Fruit fly (Drosophila melanogaster) whole organism, embryonic: Measurements from ENCODE around the gene CG9166.

Experiments
- B-H2 ChIP-seq: fragments of 200-800 bp; sonication (Bioruptor generic); optimal IDR thresholded peaks from 2 replicates; lab custom pipeline; 2018; ENCODE audit warnings: missing biosample characterization, mild to moderate bottlenecking, missing genetic modification characterization
- Blimp-1 ChIP-seq: fragments of 200-800 bp; sonication (Bioruptor generic); optimal IDR thresholded peaks from 3 replicates; lab custom pipeline; 2018; ENCODE audit warnings: missing biosample characterization, missing genetic modification characterization, mild to moderate bottlenecking, moderate library complexity, missing genetic modification reagents
- CG10462 ChIP-seq: fragments of 200-800 bp; sonication (Bioruptor generic); optimal IDR thresholded peaks from 2 replicates; lab custom pipeline; 2016; ENCODE audit warnings: missing biosample characterization, missing genetic modification characterization
- CG10959 ChIP-seq: fragments of 200-800 bp; sonication (Bioruptor generic); IDR thresholded peaks from 2 replicates; pipeline ENCODE4 v1.3.6; 2022; ENCODE audit warnings: missing biosample characterization, missing genetic modification characterization
- CG11247 ChIP-seq: fragments of 200-800 bp; sonication (Bioruptor generic); IDR thresholded peaks from 2 replicates; pipeline ENCODE4 v1.3.6; 2022; ENCODE audit warnings: missing biosample characterization, missing genetic modification characterization
- CG14441 ChIP-seq: fragments of 200-800 bp; sonication (Bioruptor generic); IDR thresholded peaks from 2 replicates; pipeline ENCODE4 v1.3.6; 2022; ENCODE audit warnings: missing biosample characterization, missing genetic modification characterization
- CG1602 ChIP-seq: fragments of 200-800 bp; sonication (Bioruptor generic); optimal IDR thresholded peaks from 3 replicates; lab custom pipeline; 2016; ENCODE audit warnings: missing biosample characterization, missing genetic modification characterization
- CG18599 ChIP-seq: fragments of 200-800 bp; sonication (Bioruptor generic); optimal IDR thresholded peaks from 3 replicates; lab custom pipeline; 2017; ENCODE audit warnings: missing biosample characterization, missing genetic modification characterization, mild to moderate bottlenecking, moderate library complexity, missing genetic modification reagents
- CG18619 ChIP-seq: fragments of 200-800 bp; sonication (Bioruptor generic); optimal IDR thresholded peaks from 3 replicates; lab custom pipeline; 2017; ENCODE audit warnings: missing biosample characterization, mild to moderate bottlenecking, missing genetic modification characterization
- CG3065 ChIP-seq: fragments of 200-800 bp; sonication (Bioruptor generic); optimal IDR thresholded peaks from 2 replicates; lab custom pipeline; 2016; ENCODE audit warnings: missing biosample characterization, missing genetic modification characterization
- CG32532 ChIP-seq: fragments of 200-800 bp; sonication (Bioruptor generic); IDR thresholded peaks from 2 replicates; pipeline ENCODE4 v1.3.6; 2022; ENCODE audit warnings: missing biosample characterization, missing genetic modification characterization
- CG3281 ChIP-seq: fragments of 200-800 bp; sonication (Bioruptor generic); optimal IDR thresholded peaks from 3 replicates; lab custom pipeline; 2017; ENCODE audit warnings: missing biosample characterization, mild to moderate bottlenecking, missing genetic modification characterization
- CG4820 ChIP-seq: fragments of 200-800 bp; sonication (Bioruptor generic); optimal IDR thresholded peaks from 3 replicates; lab custom pipeline; 2016; ENCODE audit warnings: missing biosample characterization, missing genetic modification characterization
- CG4854 ChIP-seq: fragments of 200-800 bp; sonication (Bioruptor generic); optimal IDR thresholded peaks from 2 replicates; lab custom pipeline; 2016; ENCODE audit warnings: missing biosample characterization, missing genetic modification characterization, inconsistent platforms
- CG6689 ChIP-seq: fragments of 200-800 bp; sonication (Bioruptor generic); IDR thresholded peaks from 2 replicates; pipeline ENCODE4 v1.3.6; 2022; ENCODE audit warnings: missing biosample characterization, missing genetic modification characterization
- CG7786 ChIP-seq: fragments of 200-800 bp; sonication (Bioruptor generic); optimal IDR thresholded peaks from 2 replicates; lab custom pipeline; 2016; ENCODE audit warnings: missing biosample characterization, missing genetic modification characterization
- CG7839 ChIP-seq: fragments of 200-800 bp; sonication (Bioruptor generic); optimal IDR thresholded peaks from 3 replicates; lab custom pipeline; 2018; ENCODE audit warnings: missing biosample characterization, mild to moderate bottlenecking, missing genetic modification characterization, moderate library complexity
- CG8765 ChIP-seq: fragments of 200-800 bp; sonication (Bioruptor generic); IDR thresholded peaks from 2 replicates; pipeline ENCODE4 v1.3.6; 2022; ENCODE audit warnings: missing biosample characterization, missing genetic modification characterization
- CG8944 ChIP-seq: fragments of 200-800 bp; sonication (Bioruptor generic); optimal IDR thresholded peaks from 3 replicates; lab custom pipeline; 2016; ENCODE audit warnings: missing biosample characterization, missing genetic modification characterization
- CTCF ChIP-seq: fragments of 200-800 bp; sonication (Bioruptor generic); optimal IDR thresholded peaks from 2 replicates; lab custom pipeline; 2017; ENCODE audit warnings: missing biosample characterization, mild to moderate bottlenecking, missing genetic modification characterization, moderate library complexity
- D ChIP-seq, 2 experiments: fragments of 200-800 bp in 1 of 2; fragments of >200 bp in 1 of 2; sonication (Bioruptor generic) in 1 of 2; optimal IDR thresholded peaks; 2 replicates in 1 of 2; 3 replicates in 1 of 2; lab custom pipeline; 2017; ENCODE audit warnings: mild to moderate bottlenecking in 1 of 2, missing biosample characterization in 1 of 2, missing genetic modification characterization in 1 of 2, missing genetic modification reagents in 1 of 2
- Deaf1 ChIP-seq: fragments of 200-800 bp; optimal IDR thresholded peaks from 3 replicates; lab custom pipeline; 2019; ENCODE audit warnings: missing biosample characterization, mild to moderate bottlenecking, missing genetic modification characterization, moderate library complexity
- Dref ChIP-seq: fragments of 200-800 bp; sonication (Bioruptor generic); IDR thresholded peaks from 2 replicates; pipeline ENCODE4 v1.3.6; 2022; ENCODE audit warnings: missing biosample characterization, missing genetic modification characterization
- GATAe ChIP-seq: fragments of 200-800 bp; sonication (Bioruptor generic); conservative IDR thresholded peaks from 2 replicates; pipeline ENCODE4 v1.3.6; 2022; ENCODE audit warnings: missing biosample characterization, missing genetic modification characterization
- HLHmδ ChIP-seq: fragments of 200-800 bp; sonication (Bioruptor generic); optimal IDR thresholded peaks from 2 replicates; lab custom pipeline; 2018; ENCODE audit warnings: missing biosample characterization, mild to moderate bottlenecking, missing genetic modification characterization, moderate library complexity
- Hey ChIP-seq: fragments of 200-800 bp; sonication (Bioruptor generic); optimal IDR thresholded peaks from 3 replicates; lab custom pipeline; 2018; ENCODE audit warnings: missing biosample characterization, mild to moderate bottlenecking, missing genetic modification characterization
- HmgD ChIP-seq: fragments of 200-800 bp; sonication (Bioruptor generic); optimal IDR thresholded peaks from 3 replicates; lab custom pipeline; 2016; ENCODE audit warnings: missing biosample characterization, missing genetic modification characterization
- Hmr ChIP-seq: fragments of 200-800 bp; sonication (Bioruptor generic); optimal IDR thresholded peaks from 3 replicates; lab custom pipeline; 2017; ENCODE audit warnings: mild to moderate bottlenecking, missing biosample characterization, missing genetic modification reagents, missing genetic modification characterization
- Kr ChIP-seq: fragments of 200-800 bp; sonication (Bioruptor generic); optimal IDR thresholded peaks from 2 replicates; lab custom pipeline; 2017; ENCODE audit warnings: missing biosample characterization, mild to moderate bottlenecking, missing genetic modification characterization
- Lim3 ChIP-seq: fragments of 200-800 bp; sonication (Bioruptor generic); IDR thresholded peaks from 2 replicates; pipeline ENCODE4 v1.3.6; 2022; ENCODE audit warnings: missing biosample characterization, missing genetic modification characterization
- Rx ChIP-seq: fragments of 200-800 bp; sonication (Bioruptor generic); IDR thresholded peaks from 2 replicates; pipeline ENCODE4 v1.3.6; 2022; ENCODE audit warnings: missing biosample characterization, missing genetic modification characterization
- Spps ChIP-seq: fragments of 200-800 bp; sonication (Bioruptor generic); optimal IDR thresholded peaks from 2 replicates; lab custom pipeline; 2018; ENCODE audit warnings: missing biosample characterization, mild to moderate bottlenecking, missing genetic modification characterization
- Vsx1 ChIP-seq: fragments of 200-800 bp; sonication (Bioruptor generic); optimal IDR thresholded peaks from 2 replicates; lab custom pipeline; 2017; ENCODE audit warnings: missing biosample characterization, mild to moderate bottlenecking, missing genetic modification characterization, missing genetic modification reagents
- Xbp1 ChIP-seq: fragments of 200-800 bp; sonication (Bioruptor generic); optimal IDR thresholded peaks from 3 replicates; lab custom pipeline; 2016; ENCODE audit warnings: missing biosample characterization, mild to moderate bottlenecking, missing genetic modification characterization
- az2 ChIP-seq: fragments of 200-800 bp; sonication (Bioruptor generic); optimal IDR thresholded peaks from 3 replicates; lab custom pipeline; 2016; ENCODE audit warnings: missing biosample characterization, missing genetic modification characterization
- crc ChIP-seq: fragments of 200-800 bp; sonication (Bioruptor generic); optimal IDR thresholded peaks from 2 replicates; lab custom pipeline; 2016; ENCODE audit warnings: missing biosample characterization, missing genetic modification characterization
- crol ChIP-seq: fragments of 200-800 bp; sonication (Bioruptor generic); IDR thresholded peaks from 2 replicates; pipeline ENCODE4 v1.3.6; 2022; ENCODE audit warnings: missing biosample characterization, missing genetic modification characterization
- emc ChIP-seq: fragments of 200-800 bp; sonication (Bioruptor generic); optimal IDR thresholded peaks from 2 replicates; lab custom pipeline; 2016; ENCODE audit warnings: missing biosample characterization, missing genetic modification characterization
- ind ChIP-seq: fragments of 200-800 bp; sonication (Bioruptor generic); optimal IDR thresholded peaks from 3 replicates; lab custom pipeline; 2016; ENCODE audit warnings: missing biosample characterization, missing genetic modification characterization
- klu ChIP-seq: fragments of 200-800 bp; sonication (Bioruptor generic); IDR thresholded peaks from 2 replicates; pipeline ENCODE4 v1.3.6; 2022; ENCODE audit warnings: missing biosample characterization, missing genetic modification characterization
- kni ChIP-seq: fragments of 200-800 bp; sonication (Bioruptor generic); optimal IDR thresholded peaks from 3 replicates; lab custom pipeline; 2017; ENCODE audit warnings: mild to moderate bottlenecking, missing biosample characterization, missing genetic modification reagents, missing genetic modification characterization
- knrl ChIP-seq: fragments of 200-800 bp; sonication (Bioruptor generic); IDR thresholded peaks from 3 replicates; pipeline ENCODE4 v1.3.6; 2022; ENCODE audit warnings: missing biosample characterization, missing genetic modification characterization; ENCODE audit not compliant: partially characterized antibody
- otp ChIP-seq: fragments of 200-800 bp; sonication (Bioruptor generic); IDR thresholded peaks from 3 replicates; pipeline ENCODE4, ENCODE4 v1.3.6; 2022; ENCODE audit warnings: missing biosample characterization, missing genetic modification characterization
- peb ChIP-seq: fragments of 200-800 bp; sonication (Bioruptor generic); IDR thresholded peaks from 2 replicates; pipeline ENCODE4 v1.3.6; 2022; ENCODE audit warnings: missing biosample characterization, missing genetic modification characterization
- phol ChIP-seq: fragments of 200-800 bp; sonication (Bioruptor generic); optimal IDR thresholded peaks from 3 replicates; lab custom pipeline; 2018; ENCODE audit warnings: missing biosample characterization, mild to moderate bottlenecking, missing genetic modification characterization, moderate library complexity
- pros ChIP-seq: fragments of 200-800 bp; sonication (Bioruptor generic); optimal IDR thresholded peaks from 3 replicates; lab custom pipeline; 2019; ENCODE audit warnings: missing biosample characterization, mild to moderate bottlenecking, missing genetic modification characterization, moderate library complexity
- sim ChIP-seq: fragments of 200-800 bp; sonication (Bioruptor generic); IDR thresholded peaks from 2 replicates; pipeline ENCODE4 v1.3.6; 2022; ENCODE audit warnings: missing biosample characterization, missing genetic modification characterization
- slbo ChIP-seq: fragments of 200-800 bp; sonication (Bioruptor generic); IDR thresholded peaks from 2 replicates; pipeline ENCODE4 v1.3.6; 2022; ENCODE audit warnings: missing biosample characterization, missing genetic modification characterization
- tgo ChIP-seq: fragments of 200-800 bp; sonication (Bioruptor generic); IDR thresholded peaks from 3 replicates; pipeline ENCODE4 v1.3.6; 2022; ENCODE audit warnings: missing biosample characterization, missing genetic modification characterization
- tx ChIP-seq: fragments of 200-800 bp; sonication (Bioruptor generic); optimal IDR thresholded peaks from 2 replicates; lab custom pipeline; 2016; ENCODE audit warnings: missing biosample characterization, missing genetic modification characterization
- wdn ChIP-seq: fragments of 200-800 bp; sonication (Bioruptor generic); IDR thresholded peaks from 2 replicates; pipeline ENCODE4 v1.3.6; 2022; ENCODE audit warnings: missing biosample characterization, missing genetic modification characterization

CG9166 gene

DNA sequence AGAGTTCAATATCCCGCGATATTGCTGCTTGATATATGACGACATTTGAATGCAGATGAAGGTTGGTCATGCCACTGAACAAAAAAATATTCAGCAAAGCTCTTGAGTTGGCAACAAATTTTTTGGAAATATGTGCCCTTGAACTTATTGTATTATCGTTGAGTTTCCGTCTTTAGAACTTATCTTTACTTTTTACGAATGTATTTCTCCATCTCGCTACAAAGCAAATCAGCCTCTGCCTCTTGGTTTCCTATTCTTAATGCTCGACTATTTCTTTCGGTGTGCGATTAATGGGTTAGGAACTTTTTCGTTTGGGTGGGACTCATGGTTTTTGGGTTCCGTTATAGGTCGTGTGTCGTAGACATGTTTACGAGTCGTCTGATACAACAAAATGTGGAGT is 27.8 kb upstream of the CG9166 start (continued):
- TF ChIP-seq Dref (no peak), B-H2 (GFP tag; lab: Kevin White, UChicago) (no peak), phol (tag; lab: Kevin White, UChicago) (peak; percentile 78), ind (GFP tag; lab: Kevin White, UChicago) (peak; percentile 58), kni (GFP tag; lab: Kevin White, UChicago) (peak; percentile 86), CG8944 (peak; percentile 82), D (optimal IDR thresholded peaks at IDR 0.05; lab: Kevin White, UChicago) (no peak), D (GFP tag; optimal IDR thresholded peaks at IDR 0.05; lab: Kevin White, UChicago) (peak; percentile 65), tgo (peak; percentile 27; the same call in 1 of the 3 replicates), Hey (tag; lab: Kevin White, UChicago) (no peak), sim (GFP tag; lab: Robert Waterston, UW) (peak; percentile 35; the same call in 1 of the 2 replicates), Deaf1 (peak; percentile 44), otp (GFP tag; lab: Robert Waterston, UW) (peak; percentile 83; the same call in 2 of the 3 replicates), CG6689 (peak; percentile 72), CG18599 (GFP tag; lab: Kevin White, UChicago) (peak; percentile 50), az2 (GFP tag; lab: Kevin White, UChicago) (peak; percentile 76), knrl (GFP tag; lab: Robert Waterston, UW) (no peak), CG7839 (tag; lab: Kevin White, UChicago) (peak; percentile 77), peb (peak; percentile 68), Hmr (GFP tag; lab: Kevin White, UChicago) (no peak), emc (GFP tag; lab: Kevin White, UChicago) (no peak), CG4854 (GFP tag; lab: Kevin White, UChicago) (no peak), CG32532 (peak; percentile 39; the same call in 1 of the 2 replicates), CG3065 (GFP tag; lab: Kevin White, UChicago) (peak; percentile 27), CG18619 (GFP tag; lab: Kevin White, UChicago) (peak; percentile 5), tx (GFP tag; lab: Kevin White, UChicago) (peak; percentile 56), Vsx1 (peak; percentile 3), Kr (no peak), wdn (GFP tag; lab: Robert Waterston, UW) (no peak), Blimp-1 (GFP tag; lab: Kevin White, UChicago) (peak; percentile 88), CG3281 (GFP tag; lab: Kevin White, UChicago) (no peak), slbo (GFP tag; lab: Robert Waterston, UW) (peak; percentile 45; the same call in 1 of the 2 replicates), CG10959 (GFP tag; lab: Robert Waterston, UW) (peak; percentile 44; the same call in 1 of the 2 replicates), crc (GFP tag; lab: Kevin White, UChicago) (peak; percentile 38), crol (GFP tag; lab: Robert Waterston, UW) (no peak), CTCF (no peak), pros (GFP tag; lab: Kevin White, UChicago) (peak; percentile 11), Spps (tag; lab: Kevin White, UChicago) (peak; percentile 80), Rx (GFP tag; lab: Robert Waterston, UW) (0 out of 2 replicates have a peak, but pooled peaks have one; percentile 16), CG14441 (GFP tag; lab: Robert Waterston, UW) (peak; percentile 40; the same call in 1 of the 2 replicates), CG4820 (GFP tag; lab: Kevin White, UChicago) (peak; percentile 74), CG1602 (GFP tag; lab: Kevin White, UChicago) (peak; percentile 68), HmgD (peak; percentile 10), CG8765 (GFP tag; lab: Robert Waterston, UW) (no peak), CG10462 (GFP tag; lab: Kevin White, UChicago) (peak; percentile 47), Lim3 (GFP tag; lab: Robert Waterston, UW) (peak; percentile 25; the same call in 1 of the 2 replicates), CG11247 (GFP tag; lab: Robert Waterston, UW) (no peak), klu (GFP tag; lab: Robert Waterston, UW) (no peak), CG7786 (GFP tag; lab: Kevin White, UChicago) (peak; percentile 62), GATAe (GFP tag; lab: Robert Waterston, UW) (0 out of 2 replicates have a peak, but pooled peaks have one; percentile 15), HLHmδ (no peak), Xbp1 (peak; percentile 75)
